Worm (Caenorhabditis elegans) whole organism, L4/young adult: ENCODE data around the gene adh-1.

Experiments used
- W03F9.2 ChIP-seq: fragments of 150-350 bp; optimal IDR thresholded peaks from 2 replicates; lab custom pipeline; 2014; ENCODE audit warnings: missing biosample characterization, missing genetic modification characterization
- dao-5 ChIP-seq: sonication (generic microtip); optimal IDR thresholded peaks from 2 replicates; lab custom pipeline; 2016; ENCODE audit warnings: missing genotype, missing genetic modification characterization, moderate library complexity, missing compliant biosample characterization
- him-1 ChIP-seq: sonication (generic microtip); optimal IDR thresholded peaks from 2 replicates; lab custom pipeline; 2016; ENCODE audit warnings: missing genotype, missing genetic modification reagents, missing genetic modification characterization, missing compliant biosample characterization

Gene adh-1

ce11 chrV:11891143-11891862 is 3.3 kb downstream of the adh-1 start, which contains the start of the genes sodh-2 and srx-76:
TSS of gene sodh-2 (minus strand) at chrV:11891243.
TSS of gene srx-76 (plus strand) at chrV:11891812.
- no peak for TF ChIP-seq W03F9.2 (tag; lab: Kevin White, UChicago)
- TF ChIP-seq dao-5 (tag; lab: Kevin White, UChicago) = no peak
- TF ChIP-seq him-1 = no peak

ce11 chrV:11893975-11894374 is 5.9 kb downstream of the adh-1 start, which contains the start of gene K12G11.6:
TSS of gene K12G11.6 (plus strand) at chrV:11894331.
- TF ChIP-seq W03F9.2 (tag; lab: Kevin White, UChicago) (no peak), dao-5 (tag; lab: Kevin White, UChicago) (no peak), him-1 (no peak)

- TF ChIP-seq him-1 (no peak), W03F9.2 (tag; lab: Kevin White, UChicago) (no peak), dao-5 (tag; lab: Kevin White, UChicago) (no peak)
Measured at ce11 chrV:11896322-11896898, 8.4 kb downstream of the adh-1 start.

- no peak for TF ChIP-seq him-1
- TF ChIP-seq dao-5 (tag; lab: Kevin White, UChicago) = no peak
- no peak for TF ChIP-seq W03F9.2 (tag; lab: Kevin White, UChicago)
Measured at ce11 chrV:11897604-11898003, 9.6 kb downstream of the adh-1 start.

ce11 chrV:11899149-11899548 is 11.1 kb downstream of the adh-1 start, which contains the start of gene sma-1:
TSS of gene sma-1 (plus strand) at chrV:11899449.
- TF ChIP-seq dao-5 (tag; lab: Kevin White, UChicago) = no peak
- no peak for TF ChIP-seq him-1
- TF ChIP-seq W03F9.2 (tag; lab: Kevin White, UChicago) = no peak

- no peak for TF ChIP-seq W03F9.2 (tag; lab: Kevin White, UChicago)
- no peak for TF ChIP-seq him-1
- TF ChIP-seq dao-5 (tag; lab: Kevin White, UChicago) = no peak
Measured at ce11 chrV:11900127-11900526, 12.1 kb downstream of the adh-1 start.

- TF ChIP-seq W03F9.2 (tag; lab: Kevin White, UChicago) (no peak), him-1 (no peak), dao-5 (tag; lab: Kevin White, UChicago) (no peak)
Measured at ce11 chrV:11901260-11901659, 13.2 kb downstream of the adh-1 start.

ce11 chrV:11902161-11902560 is 14.1 kb downstream of the adh-1 start:
- TF ChIP-seq dao-5 (tag; lab: Kevin White, UChicago) = no peak
- no peak for TF ChIP-seq him-1
- no peak for TF ChIP-seq W03F9.2 (tag; lab: Kevin White, UChicago)

ce11 chrV:11905977-11906376 is 17.9 kb downstream of the adh-1 start:
- no peak for TF ChIP-seq dao-5 (tag; lab: Kevin White, UChicago)
- no peak for TF ChIP-seq him-1
- TF ChIP-seq W03F9.2 (tag; lab: Kevin White, UChicago) = no peak

ce11 chrV:11913283-11913682 is 25.2 kb downstream of the adh-1 start:
- no peak for TF ChIP-seq dao-5 (tag; lab: Kevin White, UChicago)
- TF ChIP-seq W03F9.2 (tag; lab: Kevin White, UChicago) = no peak
- no peak for TF ChIP-seq him-1

- TF ChIP-seq W03F9.2 (tag; lab: Kevin White, UChicago) = no peak
- TF ChIP-seq him-1 = no peak
- TF ChIP-seq dao-5 (tag; lab: Kevin White, UChicago) = no peak
Measured at ce11 chrV:11917186-11917585, 29.1 kb downstream of the adh-1 start, which contains the start of gene R31.2. TSS of gene R31.2 (plus strand) at chrV:11917573.

ce11 chrV:11919639-11920038 is 31.6 kb downstream of the adh-1 start:
- no peak for TF ChIP-seq him-1
- TF ChIP-seq W03F9.2 (tag; lab: Kevin White, UChicago) = no peak
- TF ChIP-seq dao-5 (tag; lab: Kevin White, UChicago) = no peak

ce11 chrV:11921229-11921628 is 33.2 kb downstream of the adh-1 start:
- TF ChIP-seq him-1 (no peak), W03F9.2 (tag; lab: Kevin White, UChicago) (peak; percentile 41), dao-5 (tag; lab: Kevin White, UChicago) (no peak)
